Worm (Caenorhabditis elegans) whole organism, L4 larva: ENCODE results near the gene C43C3.4.

ENCODE experiments used
- F10B5.3 ChIP-seq: sonication (generic microtip); optimal IDR thresholded peaks from 2 replicates; lab custom pipeline; 2016; ENCODE audit warnings: mild to moderate bottlenecking, missing genetic modification characterization, missing compliant biosample characterization
- F37D6.2 ChIP-seq: sonication (generic microtip); optimal IDR thresholded peaks from 2 replicates; lab custom pipeline; 2016; ENCODE audit warnings: mild to moderate bottlenecking, missing genetic modification characterization, missing compliant biosample characterization
- F44E2.7 ChIP-seq: fragments of 200-800 bp; sonication (Bioruptor generic); IDR thresholded peaks from 2 replicates; pipeline ENCODE4 v2.1.2; 2022; ENCODE audit warnings: missing genetic modification characterization, missing compliant biosample characterization
- T26A8.4 ChIP-seq: fragments of 200-800 bp; sonication (Bioruptor generic); IDR thresholded peaks from 2 replicates; pipeline ENCODE4 v1.3.6; 2022; ENCODE audit warnings: missing genetic modification characterization, missing compliant biosample characterization
- Y5F2A.4 ChIP-seq: fragments of 200-800 bp; sonication (Bioruptor generic); optimal IDR thresholded peaks from 2 replicates; lab custom pipeline; 2018; ENCODE audit warnings: mild to moderate bottlenecking, missing genetic modification characterization, missing compliant biosample characterization
- ZK337.2 ChIP-seq: fragments of 200-800 bp; sonication (Bioruptor generic); IDR thresholded peaks from 2 replicates; pipeline ENCODE4 v1.3.6; 2022; ENCODE audit warnings: missing genetic modification reagents, missing genetic modification characterization, missing compliant biosample characterization
- ama-1 ChIP-seq: fragments of 150-350 bp; optimal IDR thresholded peaks from 2 replicates; lab custom pipeline; 2014; ENCODE audit warnings: inconsistent platforms, mixed read lengths
- arid-1 ChIP-seq: fragments of 200-800 bp; sonication (Bioruptor generic); conservative IDR thresholded peaks from 2 replicates; pipeline ENCODE4 v1.3.6; 2022; ENCODE audit warnings: missing genetic modification reagents, missing genetic modification characterization, missing compliant biosample characterization
- attf-4 ChIP-seq: sonication (generic microtip); optimal IDR thresholded peaks from 3 replicates; lab custom pipeline; 2017; ENCODE audit warnings: missing biosample characterization, missing genetic modification characterization
- ceh-20 ChIP-seq: fragments of 200-800 bp; sonication (Bioruptor generic); IDR thresholded peaks from 2 replicates; pipeline ENCODE4 v1.3.6; 2022; ENCODE audit warnings: missing genetic modification reagents, missing genetic modification characterization, missing compliant biosample characterization
- ceh-32 ChIP-seq: sonication (generic microtip); optimal IDR thresholded peaks from 2 replicates; lab custom pipeline; 2016; ENCODE audit warnings: mild to moderate bottlenecking, missing genetic modification characterization, missing compliant biosample characterization; ENCODE audit not compliant: poor library complexity
- ceh-62 ChIP-seq: sonication (generic microtip); optimal IDR thresholded peaks from 2 replicates; lab custom pipeline; 2017; ENCODE audit warnings: missing biosample characterization, missing genetic modification characterization
- ctbp-1 ChIP-seq: fragments of 200-800 bp; sonication (Bioruptor generic); IDR thresholded peaks from 2 replicates; pipeline ENCODE4 v1.3.6; 2022; ENCODE audit warnings: missing genetic modification reagents, missing genetic modification characterization, missing compliant biosample characterization
- daf-12 ChIP-seq: fragments of 150-350 bp; optimal IDR thresholded peaks from 2 replicates; lab custom pipeline; 2014; ENCODE audit warnings: missing biosample characterization, missing genetic modification reagents, missing genetic modification characterization
- daf-16 ChIP-seq, 3 experiments: sonication (generic microtip); optimal IDR thresholded peaks; 2 replicates each; lab custom pipeline; 2016 to 2017; ENCODE audit warnings: missing genetic modification characterization in 3 of 3, missing genetic modification reagents in 3 of 3, mild to moderate bottlenecking in 2 of 3, missing compliant biosample characterization in 2 of 3, missing biosample characterization in 1 of 3, moderate library complexity in 1 of 3
- dmd-6 ChIP-seq: fragments of 200-800 bp; sonication (Bioruptor generic); IDR thresholded peaks from 2 replicates; pipeline ENCODE4 v1.3.6; 2022; ENCODE audit warnings: missing genetic modification reagents, missing genetic modification characterization, missing compliant biosample characterization
- dmd-8 ChIP-seq: fragments of 200-800 bp; sonication (Bioruptor generic); IDR thresholded peaks from 2 replicates; pipeline ENCODE4 v1.3.6; 2022; ENCODE audit warnings: missing genetic modification characterization, missing compliant biosample characterization
- duxl-1 ChIP-seq: sonication (generic microtip); optimal IDR thresholded peaks from 2 replicates; lab custom pipeline; 2016; ENCODE audit warnings: mild to moderate bottlenecking, missing genetic modification characterization, moderate library complexity, missing compliant biosample characterization; ENCODE audit not compliant: poor library complexity
- egl-43 ChIP-seq: fragments of 200-800 bp; sonication (Bioruptor generic); IDR thresholded peaks from 2 replicates; pipeline ENCODE4 v1.3.6; 2022; ENCODE audit warnings: missing genetic modification reagents, missing genetic modification characterization, missing compliant biosample characterization
- gei-8 ChIP-seq: fragments of 200-800 bp; sonication (Bioruptor generic); optimal IDR thresholded peaks from 2 replicates; lab custom pipeline; 2018; ENCODE audit warnings: mild to moderate bottlenecking, missing genetic modification characterization, missing compliant biosample characterization
- hif-1 ChIP-seq, 2 experiments: sonication (generic microtip); optimal IDR thresholded peaks; 2 replicates each; lab custom pipeline; 2016 to 2017; ENCODE audit warnings: missing compliant biosample characterization in 2 of 2, missing genetic modification characterization in 2 of 2, missing genetic modification reagents in 2 of 2, missing genotype in 2 of 2, mild to moderate bottlenecking in 1 of 2
- hlh-11 ChIP-seq: fragments of 200-800 bp; sonication (Bioruptor generic); optimal IDR thresholded peaks from 2 replicates; lab custom pipeline; 2018; ENCODE audit warnings: mild to moderate bottlenecking, missing genetic modification characterization, missing compliant biosample characterization
- hlh-30 ChIP-seq: sonication (generic microtip); optimal IDR thresholded peaks from 2 replicates; lab custom pipeline; 2017; ENCODE audit warnings: antibody characterized with exemption, mild to moderate bottlenecking, missing genetic modification characterization, missing compliant biosample characterization; ENCODE audit not compliant: insufficient read depth
- hmg-1.1 ChIP-seq: fragments of 200-800 bp; sonication (Bioruptor generic); IDR thresholded peaks from 2 replicates; pipeline ENCODE4 v1.3.6; 2022; ENCODE audit warnings: missing genetic modification reagents, missing genetic modification characterization, missing compliant biosample characterization
- lin-13 ChIP-seq: fragments of 150-350 bp; optimal IDR thresholded peaks from 2 replicates; lab custom pipeline; 2014; ENCODE audit warnings: missing biosample characterization, missing genetic modification reagents, missing genetic modification characterization
- lin-15B ChIP-seq: fragments of 150-350 bp; sonication (generic microtip); optimal IDR thresholded peaks from 3 replicates; lab custom pipeline; 2014; ENCODE audit warnings: missing biosample characterization, missing genetic modification characterization
- lin-39 ChIP-seq: fragments of 150-350 bp; optimal IDR thresholded peaks from 2 replicates; lab custom pipeline; 2014; ENCODE audit warnings: missing biosample characterization, missing genetic modification reagents, missing genetic modification characterization
- madf-5 ChIP-seq, 2 experiments: fragments of 200-800 bp; sonication (Bioruptor generic); IDR thresholded peaks; 2 replicates each; pipeline ENCODE4 v1.3.6; 2022; ENCODE audit warnings: missing compliant biosample characterization in 2 of 2, missing genetic modification characterization in 2 of 2
- madf-9 ChIP-seq: fragments of 200-800 bp; sonication (Bioruptor generic); conservative IDR thresholded peaks from 2 replicates; pipeline ENCODE4 v1.3.6; 2022; ENCODE audit warnings: missing genetic modification reagents, missing genetic modification characterization, missing compliant biosample characterization
- mdt-29 ChIP-seq: fragments of 200-800 bp; sonication (Bioruptor generic); IDR thresholded peaks from 2 replicates; pipeline ENCODE4 v1.3.6; 2022; ENCODE audit warnings: missing genetic modification reagents, missing genetic modification characterization, missing compliant biosample characterization
- mep-1 ChIP-seq: fragments of 150-350 bp; sonication (generic microtip); optimal IDR thresholded peaks from 3 replicates; lab custom pipeline; 2014; ENCODE audit warnings: missing biosample characterization, missing genetic modification characterization
- mes-2 ChIP-seq: sonication (generic microtip); optimal IDR thresholded peaks from 2 replicates; lab custom pipeline; 2016; ENCODE audit warnings: missing genotype, mild to moderate bottlenecking, missing genetic modification characterization, missing compliant biosample characterization; ENCODE audit not compliant: poor library complexity, severe bottlenecking
- mxl-3 ChIP-seq: fragments of 200-800 bp; sonication (Bioruptor generic); optimal IDR thresholded peaks from 2 replicates; lab custom pipeline; 2018; ENCODE audit warnings: mild to moderate bottlenecking, missing genetic modification characterization, missing compliant biosample characterization
- nhr-10 ChIP-seq: fragments of 150-350 bp; optimal IDR thresholded peaks from 2 replicates; lab custom pipeline; 2014; ENCODE audit warnings: missing biosample characterization, missing genetic modification characterization
- nhr-102 ChIP-seq: sonication (generic microtip); optimal IDR thresholded peaks from 2 replicates; lab custom pipeline; 2016; ENCODE audit warnings: mild to moderate bottlenecking, missing genetic modification characterization, moderate library complexity, missing compliant biosample characterization
- nhr-28 ChIP-seq: fragments of 150-350 bp; optimal IDR thresholded peaks from 2 replicates; lab custom pipeline; 2014; ENCODE audit warnings: missing biosample characterization, missing genetic modification characterization
- nhr-48 ChIP-seq: sonication (generic microtip); optimal IDR thresholded peaks from 2 replicates; lab custom pipeline; 2016; ENCODE audit warnings: mild to moderate bottlenecking, missing genetic modification characterization, missing compliant biosample characterization
- nhr-6 ChIP-seq: fragments of 150-350 bp; optimal IDR thresholded peaks from 2 replicates; lab custom pipeline; 2014; ENCODE audit warnings: missing biosample characterization, missing genetic modification characterization
- nhr-77 ChIP-seq: fragments of 150-350 bp; optimal IDR thresholded peaks from 2 replicates; lab custom pipeline; 2014; ENCODE audit warnings: missing biosample characterization, missing genetic modification characterization
- pha-4 ChIP-seq, 2 experiments: fragments of 150-350 bp in 1 of 2; fragments of 200-800 bp in 1 of 2; sonication (Bioruptor generic) in 1 of 2; IDR thresholded peaks in 1 of 2; optimal IDR thresholded peaks in 1 of 2; 2 replicates each; pipeline versions ENCODE4 v1.3.6 to Lab custom; 2014 to 2022; ENCODE audit warnings: missing genetic modification characterization in 2 of 2, missing genetic modification reagents in 2 of 2, missing biosample characterization in 1 of 2, missing compliant biosample characterization in 1 of 2
- php-3 ChIP-seq: fragments of 200-800 bp; sonication (Bioruptor generic); IDR thresholded peaks from 2 replicates; pipeline ENCODE4 v1.3.6; 2022; ENCODE audit warnings: missing genetic modification reagents, missing genetic modification characterization, missing compliant biosample characterization
- pqm-1 ChIP-seq: sonication (generic microtip); optimal IDR thresholded peaks from 2 replicates; lab custom pipeline; 2017; ENCODE audit warnings: missing biosample characterization, missing genetic modification characterization
- set-16 ChIP-seq: fragments of 200-800 bp; sonication (Bioruptor generic); IDR thresholded peaks from 2 replicates; pipeline ENCODE4 v1.3.6; 2022; ENCODE audit warnings: missing genetic modification reagents, missing genetic modification characterization, missing compliant biosample characterization
- tag-97 ChIP-seq: fragments of 200-800 bp; sonication (Bioruptor generic); IDR thresholded peaks from 2 replicates; pipeline ENCODE4 v1.3.6; 2022; ENCODE audit warnings: missing genetic modification characterization, missing compliant biosample characterization
- unc-39 ChIP-seq: sonication (generic microtip); optimal IDR thresholded peaks from 2 replicates; lab custom pipeline; 2017; ENCODE audit warnings: missing biosample characterization, missing genetic modification characterization
- zfp-3 ChIP-seq: fragments of 200-800 bp; sonication (Bioruptor generic); conservative IDR thresholded peaks from 2 replicates; pipeline ENCODE4 v1.3.6; 2022; ENCODE audit warnings: missing genetic modification reagents, missing genetic modification characterization, missing compliant biosample characterization
- zip-11 ChIP-seq: fragments of 200-800 bp; sonication (Bioruptor generic); IDR thresholded peaks from 2 replicates; pipeline ENCODE4 v1.3.6; 2022; ENCODE audit warnings: missing genetic modification characterization, missing compliant biosample characterization

C43C3.4 gene

ce11 chrX:9687264-9687663 lies 12.6 kb upstream of the C43C3.4 start:
- TF ChIP-seq pqm-1 (tag; lab: Kevin White, UChicago), result peak; percentile 61
- no peak for TF ChIP-seq hif-1 (tag; optimal IDR thresholded peaks at IDR 0.05; lab: Kevin White, UChicago)
- TF ChIP-seq nhr-28, result peak; percentile 57
- TF ChIP-seq daf-16 (GFP tag; optimal IDR thresholded peaks at IDR 0.05; lab: Kevin White, UChicago), result no peak
- peak; percentile 83 for TF ChIP-seq daf-16 (tag; optimal IDR thresholded peaks at IDR 0.05; lab: Kevin White, UChicago)
- 0 out of 2 replicates have a peak, but pooled peaks have one; percentile 27 for TF ChIP-seq ceh-20 (GFP tag; lab: Robert Waterston, UW)
- peak; percentile 98 for TF ChIP-seq php-3 (GFP tag; lab: Robert Waterston, UW)
- TF ChIP-seq lin-15B (tag; lab: Kevin White, UChicago), result no peak

ce11 chrX:9680119-9680682 lies 5.5 kb upstream of the C43C3.4 start, which contains the start of gene ifp-1:
TSS of gene ifp-1 (minus strand) at chrX:9680169.
- TF ChIP-seq daf-16 (GFP tag; optimal IDR thresholded peaks at IDR 0.05; lab: Kevin White, UChicago), result no peak
- peak; percentile 65 for TF ChIP-seq daf-16 (tag; optimal IDR thresholded peaks at IDR 0.05; lab: Kevin White, UChicago)
- peak; percentile 49 for TF ChIP-seq nhr-28
- no peak for TF ChIP-seq attf-4 (tag; lab: Kevin White, UChicago)
- peak; percentile 92 for TF ChIP-seq pqm-1 (tag; lab: Kevin White, UChicago)
- TF ChIP-seq dmd-8 (GFP tag; lab: Robert Waterston, UW), result no peak
- TF ChIP-seq F44E2.7 (GFP tag; lab: Robert Waterston, UW), result no peak
- no peak for TF ChIP-seq mep-1 (tag; lab: Kevin White, UChicago)
- no peak for TF ChIP-seq nhr-10 (tag; lab: Kevin White, UChicago)
- TF ChIP-seq lin-13 (GFP tag; lab: Kevin White, UChicago), result no peak
- TF ChIP-seq hif-1 (tag; optimal IDR thresholded peaks at IDR 0.05; lab: Kevin White, UChicago), result no peak
- TF ChIP-seq set-16 (GFP tag; lab: Robert Waterston, UW), result no peak
- TF ChIP-seq hmg-1.1 (GFP tag; lab: Robert Waterston, UW), result no peak
- TF ChIP-seq lin-39 (tag; lab: Kevin White, UChicago), result no peak
- TF ChIP-seq hlh-11, result no peak
- no peak for TF ChIP-seq mxl-3 (GFP tag; lab: Kevin White, UChicago)
- no peak for TF ChIP-seq nhr-77 (tag; lab: Kevin White, UChicago)
- no peak for TF ChIP-seq tag-97
- TF ChIP-seq ceh-62, result no peak
- no peak for TF ChIP-seq gei-8 (GFP tag; lab: Kevin White, UChicago)
- TF ChIP-seq nhr-102 (tag; lab: Kevin White, UChicago), result no peak
- TF ChIP-seq php-3 (GFP tag; lab: Robert Waterston, UW), result peak; percentile 79; the same call in 1 of the 2 replicates
- TF ChIP-seq Y5F2A.4 (GFP tag; lab: Kevin White, UChicago), result no peak
- no peak for TF ChIP-seq unc-39 (tag; lab: Kevin White, UChicago)
- TF ChIP-seq nhr-6, result no peak
- no peak for TF ChIP-seq F10B5.3
- TF ChIP-seq dmd-6, result peak; percentile 74
- TF ChIP-seq nhr-48 (tag; lab: Kevin White, UChicago), result no peak
- TF ChIP-seq egl-43 (GFP tag; lab: Robert Waterston, UW), result no peak
- no peak for TF ChIP-seq pha-4 (GFP tag; IDR thresholded peaks at IDR 0.05; lab: Robert Waterston, UW)
- no peak for TF ChIP-seq pha-4 (tag; optimal IDR thresholded peaks at IDR 0.05; lab: Kevin White, UChicago)
- TF ChIP-seq hlh-30 (tag; lab: Kevin White, UChicago), result peak; percentile 48
- no peak for TF ChIP-seq zip-11 (GFP tag; lab: Robert Waterston, UW)
- no peak for TF ChIP-seq ctbp-1 (GFP tag; lab: Robert Waterston, UW)
- TF ChIP-seq madf-9, result no peak
- no peak for TF ChIP-seq T26A8.4
- TF ChIP-seq zfp-3 (GFP tag; lab: Robert Waterston, UW), result no peak
- TF ChIP-seq mdt-29, result no peak
- no peak for TF ChIP-seq F37D6.2
- no peak for TF ChIP-seq daf-12 (tag; lab: Kevin White, UChicago)
- TF ChIP-seq ZK337.2 (GFP tag; lab: Robert Waterston, UW), result no peak
- no peak for TF ChIP-seq mes-2 (tag; lab: Kevin White, UChicago)
- TF ChIP-seq duxl-1 (tag; lab: Kevin White, UChicago), result no peak
- no peak for TF ChIP-seq ceh-32 (tag; lab: Kevin White, UChicago)
- no peak for TF ChIP-seq ama-1 (lab: Kevin White, UChicago)
- TF ChIP-seq arid-1, result no peak
- TF ChIP-seq madf-5 (GFP tag; IDR thresholded peaks at IDR 0.05; lab: Robert Waterston, UW), result no peak
